Worm (Caenorhabditis elegans): ENCODE results near the gene taf-10.

- TF ChIP-seq B0310.2 (tag; optimal IDR thresholded peaks at IDR 0.05) (no peak), tbx-11 (GFP tag; IDR thresholded peaks at IDR 0.05) (no peak), ceh-36 (tag; optimal IDR thresholded peaks at IDR 0.05) (no peak)
These were observed 20.7 kb downstream of the taf-10 start for ce11 chrV:4707646-4708045.
